Worm (Caenorhabditis elegans): ENCODE results near the gene E04F6.15.

DNA sequence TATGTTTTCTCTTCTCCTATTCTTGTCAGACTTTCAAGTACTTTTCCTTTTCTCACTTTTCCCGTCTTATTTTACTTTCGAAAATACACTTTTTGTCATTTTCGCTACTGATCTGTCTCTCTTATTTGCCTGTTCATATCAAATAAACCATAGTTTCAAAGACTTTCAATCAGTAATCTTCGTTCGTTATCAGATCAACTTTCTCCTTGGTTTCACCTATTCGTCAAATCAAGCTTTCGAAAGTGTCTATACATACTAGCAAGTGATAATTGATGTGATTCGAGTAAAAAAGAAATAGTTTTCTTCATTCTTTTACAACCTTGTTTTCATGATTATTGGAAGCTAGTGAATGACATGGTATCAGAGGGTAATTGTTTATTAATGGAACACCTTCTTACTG lies 32.7 kb upstream of the E04F6.15 start:
- TF ChIP-seq lin-1 (GFP tag; IDR thresholded peaks at IDR 0.05): no peak
- TF ChIP-seq nhr-77 (tag; optimal IDR thresholded peaks at IDR 0.05): no peak
- TF ChIP-seq saeg-2 (GFP tag; IDR thresholded peaks at IDR 0.05): no peak
- TF ChIP-seq ceh-82 (tag; optimal IDR thresholded peaks at IDR 0.05): no peak
- no peak for TF ChIP-seq fkh-10 (GFP tag; optimal IDR thresholded peaks at IDR 0.05)
